Worm (Caenorhabditis elegans) whole organism, mixed stage, embryonic: ENCODE measurements around the gene gcna-1.

Experiments
- M03D4.4 ChIP-seq: sonication (generic microtip); optimal IDR thresholded peaks from 2 replicates; lab custom pipeline; 2017; ENCODE audit warnings: mild to moderate bottlenecking, missing genetic modification characterization, missing compliant biosample characterization
- blmp-1 ChIP-seq: fragments of 150-350 bp; optimal IDR thresholded peaks from 2 replicates; lab custom pipeline; 2014; ENCODE audit warnings: missing biosample characterization, missing genetic modification characterization
- ceh-39 ChIP-seq: fragments of 150-350 bp; optimal IDR thresholded peaks from 2 replicates; lab custom pipeline; 2014; ENCODE audit warnings: missing biosample characterization, missing genetic modification characterization
- ceh-43 ChIP-seq: fragments of 200-800 bp; sonication (Bioruptor generic); optimal IDR thresholded peaks from 2 replicates; lab custom pipeline; 2018; ENCODE audit warnings: mild to moderate bottlenecking, missing genetic modification characterization, moderate library complexity, missing compliant biosample characterization
- ceh-83 ChIP-seq: fragments of 200-800 bp; sonication (Bioruptor generic); optimal IDR thresholded peaks from 2 replicates; lab custom pipeline; 2018; ENCODE audit warnings: mild to moderate bottlenecking, missing genetic modification characterization, missing compliant biosample characterization
- ces-1 ChIP-seq: fragments of 150-350 bp; optimal IDR thresholded peaks from 2 replicates; lab custom pipeline; 2014; ENCODE audit warnings: missing biosample characterization, missing genetic modification reagents, missing genetic modification characterization
- elt-1 ChIP-seq: sonication (generic microtip); optimal IDR thresholded peaks from 2 replicates; lab custom pipeline; 2017; ENCODE audit warnings: missing genetic modification characterization, mild to moderate bottlenecking, missing compliant biosample characterization, antibody characterized with exemption, moderate library complexity, borderline replicate concordance; ENCODE audit not compliant: insufficient read depth
- flh-1 ChIP-seq: fragments of 200-800 bp; sonication (Bioruptor generic); optimal IDR thresholded peaks from 2 replicates; lab custom pipeline; 2018; ENCODE audit warnings: mild to moderate bottlenecking, missing genetic modification characterization, moderate library complexity, missing compliant biosample characterization
- ham-2 ChIP-seq: fragments of 200-800 bp; sonication (Bioruptor generic); optimal IDR thresholded peaks from 2 replicates; lab custom pipeline; 2018; ENCODE audit warnings: mild to moderate bottlenecking, missing genetic modification characterization, missing compliant biosample characterization
- lin-13 ChIP-seq: fragments of 150-350 bp; optimal IDR thresholded peaks from 2 replicates; lab custom pipeline; 2014; ENCODE audit warnings: missing biosample characterization, missing genetic modification characterization
- lin-32 ChIP-seq: fragments of 200-800 bp; sonication (Bioruptor generic); optimal IDR thresholded peaks from 2 replicates; lab custom pipeline; 2018; ENCODE audit warnings: mild to moderate bottlenecking, missing genetic modification characterization, missing compliant biosample characterization
- lsy-2 ChIP-seq: fragments of 150-350 bp; optimal IDR thresholded peaks from 2 replicates; lab custom pipeline; 2014; ENCODE audit warnings: missing biosample characterization, missing genetic modification characterization
- mep-1 ChIP-seq: fragments of 150-350 bp; optimal IDR thresholded peaks from 2 replicates; lab custom pipeline; 2017; ENCODE audit warnings: missing biosample characterization, missing genetic modification reagents, missing genetic modification characterization, inconsistent platforms
- mls-2 ChIP-seq: sonication (generic microtip); optimal IDR thresholded peaks from 2 replicates; lab custom pipeline; 2016; ENCODE audit warnings: mild to moderate bottlenecking, missing genetic modification characterization, moderate library complexity, missing compliant biosample characterization
- nhr-12 ChIP-seq: fragments of 150-350 bp; optimal IDR thresholded peaks from 2 replicates; lab custom pipeline; 2014; ENCODE audit warnings: missing biosample characterization, missing genetic modification characterization
- nhr-2 ChIP-seq: fragments of 150-350 bp; optimal IDR thresholded peaks from 2 replicates; lab custom pipeline; 2014; ENCODE audit warnings: missing biosample characterization, missing genetic modification characterization
- nhr-28 ChIP-seq: fragments of 150-350 bp; optimal IDR thresholded peaks from 2 replicates; lab custom pipeline; 2014; ENCODE audit warnings: missing biosample characterization, missing genetic modification characterization
- nhr-76 ChIP-seq: sonication (generic microtip); optimal IDR thresholded peaks from 2 replicates; lab custom pipeline; 2017; ENCODE audit warnings: missing biosample characterization, missing genetic modification characterization
- pha-4 ChIP-seq: fragments of 150-350 bp; optimal IDR thresholded peaks from 2 replicates; lab custom pipeline; 2018; ENCODE audit warnings: missing biosample characterization, missing genetic modification reagents, missing genetic modification characterization
- sem-2 ChIP-seq: fragments of 200-800 bp; sonication (Bioruptor generic); optimal IDR thresholded peaks from 2 replicates; lab custom pipeline; 2018; ENCODE audit warnings: mild to moderate bottlenecking, missing genetic modification characterization, missing compliant biosample characterization
- snpc-4 ChIP-seq: fragments of 150-350 bp; optimal IDR thresholded peaks from 2 replicates; lab custom pipeline; 2014; ENCODE audit warnings: missing biosample characterization, missing genetic modification characterization
- sptf-1 ChIP-seq: sonication (generic microtip); optimal IDR thresholded peaks from 2 replicates; lab custom pipeline; 2017; ENCODE audit warnings: mild to moderate bottlenecking, missing genetic modification characterization, moderate library complexity, missing compliant biosample characterization
- tbx-8 ChIP-seq: fragments of 200-800 bp; sonication (Bioruptor generic); optimal IDR thresholded peaks from 2 replicates; lab custom pipeline; 2018; ENCODE audit warnings: mild to moderate bottlenecking, missing genetic modification characterization, moderate library complexity, missing compliant biosample characterization
- unc-39 ChIP-seq: fragments of 150-350 bp; optimal IDR thresholded peaks from 2 replicates; lab custom pipeline; 2014; ENCODE audit warnings: missing biosample characterization, missing genetic modification characterization
- zip-8 ChIP-seq: fragments of 150-350 bp; optimal IDR thresholded peaks from 2 replicates; lab custom pipeline; 2014; ENCODE audit warnings: missing biosample characterization, missing genetic modification characterization

Gene gcna-1

ce11 chrIII:5965839-5966463 lies 42.9 kb downstream of the gcna-1 start, which contains the start of gene dct-6:
TSS of gene dct-6 (plus strand) at chrIII:5966413.
- no peak for TF ChIP-seq flh-1
- TF ChIP-seq nhr-2 (tag; lab: Kevin White, UChicago), result no peak
- no peak for TF ChIP-seq blmp-1 (tag; lab: Kevin White, UChicago)
- TF ChIP-seq zip-8 (tag; lab: Kevin White, UChicago), result no peak
- TF ChIP-seq nhr-28 (tag; lab: Kevin White, UChicago), result no peak
- no peak for TF ChIP-seq unc-39 (tag; lab: Kevin White, UChicago)
- TF ChIP-seq ceh-83 (GFP tag; lab: Kevin White, UChicago), result no peak
- TF ChIP-seq nhr-12 (tag; lab: Kevin White, UChicago), result no peak
- no peak for TF ChIP-seq mls-2

- TF ChIP-seq zip-8 (tag; lab: Kevin White, UChicago) (no peak), blmp-1 (tag; lab: Kevin White, UChicago) (no peak), nhr-76 (tag; lab: Kevin White, UChicago) (no peak), sem-2 (GFP tag; lab: Kevin White, UChicago) (no peak), mls-2 (no peak), ceh-43 (GFP tag; lab: Kevin White, UChicago) (no peak), lsy-2 (tag; lab: Kevin White, UChicago) (no peak), flh-1 (no peak), nhr-2 (tag; lab: Kevin White, UChicago) (no peak), pha-4 (tag; lab: Kevin White, UChicago) (no peak), elt-1 (tag; lab: Kevin White, UChicago) (no peak), snpc-4 (tag; lab: Kevin White, UChicago) (no peak), sptf-1 (tag; lab: Kevin White, UChicago) (no peak), mep-1 (tag; lab: Kevin White, UChicago) (no peak)
These were observed 43.5 kb downstream of the gcna-1 start for ce11 chrIII:5965368-5965767.

ce11 chrIII:5964058-5964632 lies 44.7 kb downstream of the gcna-1 start:
- no peak for TF ChIP-seq ces-1 (GFP tag; lab: Kevin White, UChicago)

- TF ChIP-seq ham-2, result no peak
These were observed 47.3 kb downstream of the gcna-1 start for ce11 chrIII:5961560-5961959.

ce11 chrIII:5959049-5959448 lies 49.8 kb downstream of the gcna-1 start:
- TF ChIP-seq tbx-8 (GFP tag; lab: Kevin White, UChicago) (no peak), nhr-12 (tag; lab: Kevin White, UChicago) (no peak), nhr-2 (tag; lab: Kevin White, UChicago) (no peak), ham-2 (peak; percentile 49), sptf-1 (tag; lab: Kevin White, UChicago) (no peak), unc-39 (tag; lab: Kevin White, UChicago) (no peak), lin-32 (GFP tag; lab: Kevin White, UChicago) (no peak), ceh-39 (tag; lab: Kevin White, UChicago) (peak; percentile 63), nhr-28 (tag; lab: Kevin White, UChicago) (no peak), ceh-43 (GFP tag; lab: Kevin White, UChicago) (no peak), zip-8 (tag; lab: Kevin White, UChicago) (no peak), snpc-4 (tag; lab: Kevin White, UChicago) (no peak), nhr-76 (tag; lab: Kevin White, UChicago) (no peak), M03D4.4 (tag; lab: Kevin White, UChicago) (no peak)

- TF ChIP-seq unc-39 (tag; lab: Kevin White, UChicago) (no peak), lin-13 (tag; lab: Kevin White, UChicago) (no peak), mep-1 (tag; lab: Kevin White, UChicago) (peak; percentile 10), ceh-39 (tag; lab: Kevin White, UChicago) (peak; percentile 100), ces-1 (GFP tag; lab: Kevin White, UChicago) (peak; percentile 9), mls-2 (peak; percentile 22)
These were observed 50.6 kb downstream of the gcna-1 start, which contains the start of the genes nono-1 and nop-1 for ce11 chrIII:5958172-5958886. TSS of gene nono-1 (minus strand) at chrIII:5958246. TSS of gene nop-1 (plus strand) at chrIII:5958722.
